Worm (Caenorhabditis elegans): ENCODE measurements around the gene K03H6.5.

K03H6.5 gene

DNA sequence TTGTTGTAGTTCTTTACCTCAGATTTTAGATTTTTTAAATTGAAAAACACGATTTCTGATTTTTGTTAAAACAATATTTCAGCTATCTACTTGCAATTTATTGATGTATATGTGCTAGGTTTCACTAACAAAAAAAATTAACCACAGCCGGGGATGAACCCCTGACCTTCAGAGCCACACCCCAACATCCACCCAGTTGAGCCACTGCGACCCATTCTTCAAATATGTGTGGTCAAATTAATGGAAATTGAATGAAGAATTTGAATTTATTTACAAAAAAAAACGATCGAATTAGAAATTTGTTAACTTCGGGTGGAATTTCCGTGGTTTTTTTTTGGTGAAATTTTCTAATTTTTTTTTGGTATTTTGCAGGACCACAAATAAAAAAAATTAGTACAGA lies 57.6 kb downstream of the K03H6.5 start:
- TF ChIP-seq him-1 (tag; optimal IDR thresholded peaks at IDR 0.05) = no peak
- no peak for TF ChIP-seq W03F9.2 (tag; optimal IDR thresholded peaks at IDR 0.05)
- TF ChIP-seq dao-5 (tag; optimal IDR thresholded peaks at IDR 0.05) = no peak
